Fruit fly (Drosophila melanogaster) whole organism, wandering third instar larva: ENCODE results near the gene wts.

Source experiments
- CG32264 ChIP-seq: fragments of 200-800 bp; sonication (Bioruptor generic); optimal IDR thresholded peaks from 2 replicates; lab custom pipeline; 2016; ENCODE audit warnings: missing biosample characterization, missing genetic modification characterization
- HLH106 ChIP-seq: fragments of 200-800 bp; optimal IDR thresholded peaks from 3 replicates; lab custom pipeline; 2019; ENCODE audit warnings: missing biosample characterization, mild to moderate bottlenecking, missing genetic modification characterization, moderate library complexity
- Hr83 ChIP-seq: fragments of 200-300 bp; sonication (Bioruptor generic); optimal IDR thresholded peaks from 2 replicates; lab custom pipeline; 2016; ENCODE audit warnings: missing biosample characterization, mild to moderate bottlenecking, missing genetic modification characterization, moderate library complexity; ENCODE audit not compliant: poor library complexity, severe bottlenecking
- lola ChIP-seq: fragments of >200 bp; optimal IDR thresholded peaks from 2 replicates; lab custom pipeline; 2017; ENCODE audit warnings: missing biosample characterization, missing genetic modification characterization
- sage ChIP-seq: fragments of 200-800 bp; sonication (Bioruptor generic); optimal IDR thresholded peaks from 2 replicates; lab custom pipeline; 2016; ENCODE audit warnings: missing biosample characterization, mild to moderate bottlenecking, missing genetic modification characterization
- sv ChIP-seq: fragments of 200-800 bp; sonication (Bioruptor generic); optimal IDR thresholded peaks from 3 replicates; lab custom pipeline; 2016; ENCODE audit warnings: missing biosample characterization, missing genetic modification characterization

DNA sequence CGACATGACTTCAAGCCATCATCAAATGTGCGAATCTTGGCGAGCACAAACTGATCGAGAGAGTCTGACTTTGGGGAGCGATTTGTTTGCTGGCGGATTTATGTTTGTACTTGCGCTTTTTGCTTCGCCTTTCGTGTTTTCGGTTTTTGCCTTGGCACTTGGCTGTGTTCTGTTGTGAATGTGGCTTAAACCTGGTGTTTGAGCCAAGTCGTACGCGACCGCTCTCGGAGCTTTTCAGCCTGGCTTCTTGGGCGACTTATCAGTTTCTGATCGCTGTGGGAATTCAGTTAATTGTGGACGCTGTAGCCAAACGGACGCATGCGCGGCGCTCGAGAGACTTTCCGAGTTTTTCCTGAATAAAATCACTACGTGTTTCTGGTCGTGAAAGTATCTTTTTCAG lies 21.1 kb upstream of the wts start, which contains the start of gene CG15544:
- TF ChIP-seq sv (GFP tag; lab: Kevin White, UChicago) (no peak), HLH106 (tag; lab: Kevin White, UChicago) (no peak), lola (GFP tag; lab: Kevin White, UChicago) (no peak), Hr83 (GFP tag; lab: Kevin White, UChicago) (no peak), sage (GFP tag; lab: Kevin White, UChicago) (no peak), CG32264 (GFP tag; lab: Kevin White, UChicago) (no peak)
